Fruit fly (Drosophila melanogaster) whole organism, prepupa: ENCODE data around the gene tomboy20.

ENCODE experiments used
- Blimp-1 ChIP-seq: fragments of 200-800 bp; sonication (Bioruptor generic); optimal IDR thresholded peaks from 3 replicates; lab custom pipeline; 2017; ENCODE audit warnings: missing biosample characterization, missing genetic modification characterization, mild to moderate bottlenecking, moderate library complexity, missing genetic modification reagents
- CG10669 ChIP-seq: fragments of 200-800 bp; sonication (Bioruptor generic); optimal IDR thresholded peaks from 3 replicates; lab custom pipeline; 2018; ENCODE audit warnings: missing biosample characterization, mild to moderate bottlenecking, missing genetic modification characterization, moderate library complexity
- CG11762 ChIP-seq: fragments of 200-800 bp; sonication (Bioruptor generic); optimal IDR thresholded peaks from 3 replicates; lab custom pipeline; 2016; ENCODE audit warnings: missing biosample characterization, missing genetic modification characterization; ENCODE audit not compliant: insufficient read depth
- CG3032 ChIP-seq: fragments of 200-800 bp; optimal IDR thresholded peaks from 2 replicates; lab custom pipeline; 2019; ENCODE audit warnings: missing biosample characterization, mild to moderate bottlenecking, missing genetic modification characterization, moderate library complexity
- CG31627 ChIP-seq: fragments of 200-800 bp; sonication (Bioruptor generic); optimal IDR thresholded peaks from 3 replicates; lab custom pipeline; 2016; ENCODE audit warnings: missing biosample characterization, missing genetic modification characterization
- CG34406 ChIP-seq: fragments of 200-800 bp; sonication (Bioruptor generic); optimal IDR thresholded peaks from 3 replicates; lab custom pipeline; 2016; ENCODE audit warnings: missing biosample characterization, missing genetic modification characterization
- CG6163 ChIP-seq: fragments of 200-800 bp; sonication (Bioruptor generic); IDR thresholded peaks from 3 replicates; pipeline ENCODE4 v1.3.6; 2022; ENCODE audit warnings: missing biosample characterization, missing genetic modification characterization
- CG6854 ChIP-seq: fragments of 200-800 bp; sonication (Bioruptor generic); optimal IDR thresholded peaks from 2 replicates; lab custom pipeline; 2017; ENCODE audit warnings: missing biosample characterization, mild to moderate bottlenecking, missing genetic modification characterization
- CG7368 ChIP-seq: fragments of 200-800 bp; sonication (Bioruptor generic); optimal IDR thresholded peaks from 3 replicates; lab custom pipeline; 2016; ENCODE audit warnings: missing biosample characterization, missing genetic modification characterization
- CG8319 ChIP-seq: fragments of 200-800 bp; sonication (Bioruptor generic); optimal IDR thresholded peaks from 3 replicates; lab custom pipeline; 2016; ENCODE audit warnings: missing biosample characterization, missing genetic modification characterization
- CG8632 ChIP-seq: fragments of 200-800 bp; sonication (Bioruptor generic); optimal IDR thresholded peaks from 3 replicates; lab custom pipeline; 2016; ENCODE audit warnings: missing biosample characterization, missing genetic modification characterization
- Eip75B ChIP-seq: fragments of 200-800 bp; sonication (Bioruptor generic); optimal IDR thresholded peaks from 3 replicates; lab custom pipeline; 2016; ENCODE audit warnings: missing biosample characterization, missing genetic modification characterization
- Ets21C ChIP-seq: fragments of 200-800 bp; sonication (Bioruptor generic); optimal IDR thresholded peaks from 3 replicates; lab custom pipeline; 2016; ENCODE audit warnings: missing biosample characterization, missing genetic modification characterization
- Gug ChIP-seq: fragments of 200-800 bp; sonication (Bioruptor generic); IDR thresholded peaks from 2 replicates; pipeline ENCODE4 v1.3.6; 2022; ENCODE audit warnings: missing biosample characterization, missing genetic modification characterization
- Hr38 ChIP-seq: sonication (Bioruptor generic); optimal IDR thresholded peaks from 2 replicates; lab custom pipeline; 2016; ENCODE audit warnings: missing biosample characterization, missing genetic modification characterization
- Hr4 ChIP-seq: fragments of 200-800 bp; sonication (Bioruptor generic); optimal IDR thresholded peaks from 3 replicates; lab custom pipeline; 2016; ENCODE audit warnings: missing biosample characterization, missing genetic modification characterization
- Met ChIP-seq: fragments of 200-800 bp; sonication (Bioruptor generic); optimal IDR thresholded peaks from 3 replicates; lab custom pipeline; 2016; ENCODE audit warnings: missing biosample characterization, missing genetic modification characterization
- Smox ChIP-seq: fragments of 200-800 bp; sonication (Bioruptor generic); optimal IDR thresholded peaks from 3 replicates; lab custom pipeline; 2016; ENCODE audit warnings: missing biosample characterization, missing genetic modification characterization
- Sox102F ChIP-seq: fragments of 200-800 bp; sonication (Bioruptor generic); optimal IDR thresholded peaks from 2 replicates; lab custom pipeline; 2016; ENCODE audit warnings: missing biosample characterization, mild to moderate bottlenecking, missing genetic modification characterization
- cyc ChIP-seq: fragments of 200-800 bp; sonication (Bioruptor generic); optimal IDR thresholded peaks from 3 replicates; lab custom pipeline; 2016; ENCODE audit warnings: missing biosample characterization, missing genetic modification characterization
- dac ChIP-seq: fragments of 200-800 bp; sonication (Bioruptor generic); optimal IDR thresholded peaks from 2 replicates; lab custom pipeline; 2017; ENCODE audit warnings: missing biosample characterization, mild to moderate bottlenecking, missing genetic modification characterization
- dsx ChIP-seq: fragments of 200-800 bp; optimal IDR thresholded peaks from 3 replicates; lab custom pipeline; 2019; ENCODE audit warnings: missing biosample characterization, mild to moderate bottlenecking, missing genetic modification characterization, moderate library complexity; ENCODE audit not compliant: poor library complexity, severe bottlenecking
- esn ChIP-seq: fragments of 200-800 bp; sonication (Bioruptor generic); optimal IDR thresholded peaks from 2 replicates; lab custom pipeline; 2016; ENCODE audit warnings: missing biosample characterization, mild to moderate bottlenecking, missing genetic modification characterization, moderate library complexity
- fkh ChIP-seq: fragments of 200-800 bp; sonication (Bioruptor generic); optimal IDR thresholded peaks from 3 replicates; lab custom pipeline; 2017; ENCODE audit warnings: missing biosample characterization, mild to moderate bottlenecking, missing genetic modification characterization, moderate library complexity
- net ChIP-seq: fragments of 200-800 bp; sonication (Bioruptor generic); optimal IDR thresholded peaks from 3 replicates; lab custom pipeline; 2016; ENCODE audit warnings: missing biosample characterization, missing genetic modification characterization
- pdm3 ChIP-seq: fragments of 200-800 bp; sonication (Bioruptor generic); optimal IDR thresholded peaks from 3 replicates; lab custom pipeline; 2016; ENCODE audit warnings: missing biosample characterization, missing genetic modification characterization
- ss ChIP-seq, 2 experiments: fragments of 200-800 bp; sonication (Bioruptor generic); optimal IDR thresholded peaks; 2 replicates in 1 of 2; 3 replicates in 1 of 2; lab custom pipeline; 2017 to 2018; ENCODE audit warnings: mild to moderate bottlenecking in 2 of 2, missing biosample characterization in 2 of 2, missing genetic modification characterization in 2 of 2, moderate library complexity in 1 of 2
- svp ChIP-seq: fragments of 200-800 bp; sonication (Bioruptor generic); peaks from one replicate; lab custom pipeline; 2016; ENCODE audit warnings: missing biosample characterization, missing genetic modification characterization
- topi ChIP-seq: fragments of 200-800 bp; sonication (Bioruptor generic); optimal IDR thresholded peaks from 3 replicates; lab custom pipeline; 2016; ENCODE audit warnings: missing biosample characterization, missing genetic modification characterization

Gene tomboy20

DNA sequence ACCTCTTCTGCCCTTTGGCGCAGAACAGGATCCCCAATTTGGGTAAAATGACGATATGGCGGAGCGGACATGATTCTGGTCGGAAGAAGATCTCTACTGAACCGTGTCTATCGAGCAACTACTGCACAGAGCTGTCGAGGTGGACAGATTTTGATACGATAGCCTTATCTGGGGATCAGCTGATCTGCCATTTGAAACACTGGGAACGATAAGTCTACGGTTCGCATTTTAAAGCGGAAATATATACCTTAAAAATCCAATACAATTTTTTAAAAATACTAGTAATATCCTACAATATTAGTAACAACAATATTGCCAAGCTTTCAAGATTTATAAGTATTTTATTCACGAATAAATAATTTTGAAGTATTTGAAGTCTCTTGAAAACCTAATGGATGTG is 26.5 kb downstream of the tomboy20 start, which contains the start of gene CG31373:
TSS of gene CG31373 (minus strand) at position 101 of the 400 bp plus-strand sequence.
- no peak for TF ChIP-seq Ets21C (GFP tag; lab: Kevin White, UChicago)

DNA sequence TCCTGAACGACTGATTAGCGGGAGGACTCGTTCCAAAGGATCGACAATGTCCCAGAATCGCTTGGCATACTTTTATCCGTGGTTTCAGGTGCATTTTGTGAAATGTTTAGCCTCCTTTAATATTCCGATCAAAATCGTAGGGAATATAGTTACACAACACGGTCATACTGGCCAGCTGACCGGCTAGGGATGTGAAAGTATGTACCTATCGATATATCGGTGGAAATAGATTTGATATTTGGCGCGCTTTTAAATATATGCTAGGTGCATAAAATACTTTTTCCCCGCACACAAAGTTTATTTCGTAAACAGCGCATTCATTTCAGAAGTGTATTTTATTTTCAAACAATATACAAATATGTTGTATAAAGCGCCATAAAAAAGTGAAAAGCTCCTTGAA is 27.6 kb downstream of the tomboy20 start, which contains the start of gene CG31278:
TSS of gene CG31278 (minus strand) at position 172 of the 400 bp plus-strand sequence.
- TF ChIP-seq CG6163 (no peak), CG7368 (GFP tag; lab: Kevin White, UChicago) (no peak), svp (GFP tag; lab: Kevin White, UChicago) (no peak), net (GFP tag; lab: Kevin White, UChicago) (no peak), Blimp-1 (GFP tag; lab: Kevin White, UChicago) (no peak), topi (no peak), CG10669 (GFP tag; lab: Kevin White, UChicago) (no peak), Sox102F (GFP tag; lab: Kevin White, UChicago) (no peak), CG8632 (GFP tag; lab: Kevin White, UChicago) (no peak), Smox (GFP tag; lab: Kevin White, UChicago) (no peak), Ets21C (GFP tag; lab: Kevin White, UChicago) (no peak), Eip75B (GFP tag; lab: Kevin White, UChicago) (no peak), cyc (GFP tag; lab: Kevin White, UChicago) (no peak)

- TF ChIP-seq CG8319 (GFP tag; lab: Kevin White, UChicago) (no peak), svp (GFP tag; lab: Kevin White, UChicago) (peak; percentile 57), CG34406 (no peak)
Measured at dm6 chr3R:10706763-10707162, 29.0 kb downstream of the tomboy20 start, which contains the start of the genes CG31467 and CG14684. Gene CG31467 (minus strand): TSS chr3R:10706863. Gene CG14684 (plus strand): TSS chr3R:10706974.

dm6 chr3R:10704975-10705374 is 30.8 kb downstream of the tomboy20 start, which contains the start of gene CG31391:
Gene CG31391 (minus strand): TSS chr3R:10705075.
- TF ChIP-seq Sox102F (GFP tag; lab: Kevin White, UChicago) (no peak), pdm3 (GFP tag; lab: Kevin White, UChicago) (no peak), CG6854 (GFP tag; lab: Kevin White, UChicago) (no peak), Gug (no peak), svp (GFP tag; lab: Kevin White, UChicago) (peak; percentile 8), CG31627 (GFP tag; lab: Kevin White, UChicago) (no peak)

- no peak for TF ChIP-seq CG11762
- no peak for TF ChIP-seq Hr4
- peak; percentile 91 for TF ChIP-seq svp (GFP tag; lab: Kevin White, UChicago)
- no peak for TF ChIP-seq dsx
- no peak for TF ChIP-seq esn (GFP tag; lab: Kevin White, UChicago)
Measured at dm6 chr3R:10700638-10701037, 35.1 kb downstream of the tomboy20 start.

- TF ChIP-seq CG3032 (tag; lab: Kevin White, UChicago): no peak
- TF ChIP-seq fkh: peak; percentile 87
- TF ChIP-seq net (GFP tag; lab: Kevin White, UChicago): no peak
- peak; percentile 99 for TF ChIP-seq svp (GFP tag; lab: Kevin White, UChicago)
- TF ChIP-seq Met (GFP tag; lab: Kevin White, UChicago): no peak
- TF ChIP-seq ss (GFP tag; optimal IDR thresholded peaks at IDR 0.05; lab: Kevin White, UChicago): no peak
- no peak for TF ChIP-seq Hr38 (GFP tag; lab: Kevin White, UChicago)
- no peak for TF ChIP-seq dac (GFP tag; lab: Kevin White, UChicago)
Measured at dm6 chr3R:10699020-10699951, 36.5 kb downstream of the tomboy20 start.
